Worm (Caenorhabditis elegans) whole organism, midembryonic: ENCODE data around the gene C35D6.4.
"Not testable (repeated sequence)": the region's sequence is repeated elsewhere in the genome, so short reads cannot be mapped to it uniquely, and the experiment has no call there.

ENCODE experiments used
- T22C8.4 ChIP-seq: fragments of 200-800 bp; sonication (Bioruptor generic); IDR thresholded peaks from 2 replicates; pipeline ENCODE4 v1.3.6; 2022; ENCODE audit warnings: missing genetic modification characterization, missing compliant biosample characterization
- cog-1 ChIP-seq: sonication (generic microtip); optimal IDR thresholded peaks from 2 replicates; lab custom pipeline; 2016; ENCODE audit warnings: missing genetic modification characterization, missing compliant biosample characterization
- flt-1 ChIP-seq: fragments of 200-800 bp; sonication (Bioruptor generic); IDR thresholded peaks from 2 replicates; pipeline ENCODE4 v1.3.6; 2022; ENCODE audit warnings: missing genetic modification characterization, missing compliant biosample characterization
- klf-2 ChIP-seq: fragments of 200-800 bp; sonication (Bioruptor generic); conservative IDR thresholded peaks from 2 replicates; pipeline ENCODE4 v1.3.6; 2022; ENCODE audit warnings: missing genetic modification reagents, missing genetic modification characterization, missing compliant biosample characterization
- med-1 ChIP-seq: sonication (generic microtip); optimal IDR thresholded peaks from 2 replicates; lab custom pipeline; 2017; ENCODE audit warnings: missing genetic modification characterization, mild to moderate bottlenecking, missing compliant biosample characterization, antibody characterized with exemption, missing genetic modification reagents; ENCODE audit not compliant: insufficient read depth
- ref-1 ChIP-seq: fragments of 200-800 bp; sonication (Bioruptor generic); conservative IDR thresholded peaks from 2 replicates; pipeline ENCODE4 v1.3.6; 2022; ENCODE audit warnings: missing genetic modification reagents, missing genetic modification characterization, missing compliant biosample characterization
- tab-1 ChIP-seq: fragments of 200-800 bp; sonication (Bioruptor generic); IDR thresholded peaks from 2 replicates; pipeline ENCODE4 v1.3.6; 2022; ENCODE audit warnings: missing genetic modification characterization, missing compliant biosample characterization
- ztf-23 ChIP-seq: fragments of 200-800 bp; sonication (Bioruptor generic); IDR thresholded peaks from 2 replicates; pipeline ENCODE4 v1.3.6; 2022; ENCODE audit warnings: missing genetic modification reagents, missing genetic modification characterization, missing compliant biosample characterization
- ztf-29 ChIP-seq: fragments of 200-800 bp; sonication (Bioruptor generic); IDR thresholded peaks from 2 replicates; pipeline ENCODE4 v1.3.6; 2022; ENCODE audit warnings: missing genetic modification reagents, missing genetic modification characterization, missing compliant biosample characterization

The C35D6.4 gene

ce11 chrIV:16350690-16351089 lies at the start of gene C35D6.4:
C35D6.4 (plus strand) TSS chrIV:16350990.
- TF ChIP-seq ztf-29 (no peak), ztf-23 (GFP tag; lab: Robert Waterston, UW) (no peak), flt-1 (no peak), T22C8.4 (GFP tag; lab: Robert Waterston, UW) (no peak), tab-1 (GFP tag; lab: Robert Waterston, UW) (no peak), med-1 (GFP tag; lab: Kevin White, UChicago) (no peak)

- TF ChIP-seq ref-1 (GFP tag; lab: Robert Waterston, UW) (no peak), ztf-29 (no peak), cog-1 (no peak), T22C8.4 (GFP tag; lab: Robert Waterston, UW) (no peak), med-1 (GFP tag; lab: Kevin White, UChicago) (no peak), tab-1 (GFP tag; lab: Robert Waterston, UW) (no peak), ztf-23 (GFP tag; lab: Robert Waterston, UW) (no peak), flt-1 (no peak), klf-2 (GFP tag; lab: Robert Waterston, UW) (no peak)
These were observed 43.9 kb upstream of the C35D6.4 start for ce11 chrIV:16306918-16307317.

- TF ChIP-seq ztf-29; ref-1 (GFP tag; lab: Robert Waterston, UW); cog-1: not testable (repeated sequence)
These were observed 42.9 kb upstream of the C35D6.4 start, which contains the start of gene rac-2 for ce11 chrIV:16307925-16308324. rac-2 (plus strand) TSS chrIV:16308225.

ce11 chrIV:16310103-16310502 lies 40.7 kb upstream of the C35D6.4 start:
- TF ChIP-seq cog-1 (no peak), tab-1 (GFP tag; lab: Robert Waterston, UW) (no peak), ref-1 (GFP tag; lab: Robert Waterston, UW) (no peak)

ce11 chrIV:16320410-16320809 lies 30.4 kb upstream of the C35D6.4 start, which contains the start of gene K03D3.5:
K03D3.5 (minus strand) TSS chrIV:16320510.
- TF ChIP-seq flt-1, result no peak
- TF ChIP-seq ztf-29, result no peak
- no peak for TF ChIP-seq cog-1
- no peak for TF ChIP-seq tab-1 (GFP tag; lab: Robert Waterston, UW)
- TF ChIP-seq T22C8.4 (GFP tag; lab: Robert Waterston, UW), result no peak
- no peak for TF ChIP-seq med-1 (GFP tag; lab: Kevin White, UChicago)
- no peak for TF ChIP-seq klf-2 (GFP tag; lab: Robert Waterston, UW)

ce11 chrIV:16320866-16321265 lies 29.9 kb upstream of the C35D6.4 start, which contains the start of gene srz-61:
srz-61 (plus strand) TSS chrIV:16321166.
- TF ChIP-seq ztf-29 (no peak), klf-2 (GFP tag; lab: Robert Waterston, UW) (no peak), med-1 (GFP tag; lab: Kevin White, UChicago) (no peak), ztf-23 (GFP tag; lab: Robert Waterston, UW) (no peak), cog-1 (no peak), tab-1 (GFP tag; lab: Robert Waterston, UW) (no peak), flt-1 (no peak), ref-1 (GFP tag; lab: Robert Waterston, UW) (no peak), T22C8.4 (GFP tag; lab: Robert Waterston, UW) (no peak)

ce11 chrIV:16323373-16323772 lies 27.4 kb upstream of the C35D6.4 start, which contains the start of gene srz-104:
srz-104 (plus strand) TSS chrIV:16323673.
- TF ChIP-seq klf-2 (GFP tag; lab: Robert Waterston, UW) (no peak), flt-1 (no peak), med-1 (GFP tag; lab: Kevin White, UChicago) (no peak), cog-1 (no peak), tab-1 (GFP tag; lab: Robert Waterston, UW) (no peak), ref-1 (GFP tag; lab: Robert Waterston, UW) (no peak), T22C8.4 (GFP tag; lab: Robert Waterston, UW) (no peak), ztf-23 (GFP tag; lab: Robert Waterston, UW) (no peak), ztf-29 (no peak)

- TF ChIP-seq ztf-29, result no peak
These were observed 26.2 kb upstream of the C35D6.4 start, which contains the start of gene srz-105 for ce11 chrIV:16324589-16324988. srz-105 (plus strand) TSS chrIV:16324889.

- TF ChIP-seq ztf-23 (GFP tag; lab: Robert Waterston, UW) (no peak), ztf-29 (no peak), med-1 (GFP tag; lab: Kevin White, UChicago) (no peak), T22C8.4 (GFP tag; lab: Robert Waterston, UW) (no peak), cog-1 (no peak), tab-1 (GFP tag; lab: Robert Waterston, UW) (no peak), ref-1 (GFP tag; lab: Robert Waterston, UW) (no peak), klf-2 (GFP tag; lab: Robert Waterston, UW) (no peak), flt-1 (no peak)
These were observed 22.3 kb upstream of the C35D6.4 start, which contains the start of gene K03D3.2 for ce11 chrIV:16328519-16328918. K03D3.2 (minus strand) TSS chrIV:16328619.

ce11 chrIV:16329159-16329558 lies 21.6 kb upstream of the C35D6.4 start, which contains the start of gene srz-74:
srz-74 (plus strand) TSS chrIV:16329459.
- TF ChIP-seq ztf-29, result no peak
- no peak for TF ChIP-seq flt-1
- TF ChIP-seq ref-1 (GFP tag; lab: Robert Waterston, UW), result no peak
- TF ChIP-seq cog-1, result no peak
- no peak for TF ChIP-seq med-1 (GFP tag; lab: Kevin White, UChicago)

- TF ChIP-seq klf-2 (GFP tag; lab: Robert Waterston, UW) (no peak), cog-1 (no peak), ztf-29 (no peak), med-1 (GFP tag; lab: Kevin White, UChicago) (no peak), flt-1 (no peak), tab-1 (GFP tag; lab: Robert Waterston, UW) (no peak), ztf-23 (GFP tag; lab: Robert Waterston, UW) (no peak), ref-1 (GFP tag; lab: Robert Waterston, UW) (no peak), T22C8.4 (GFP tag; lab: Robert Waterston, UW) (no peak)
These were observed 20.3 kb upstream of the C35D6.4 start for ce11 chrIV:16330508-16330907.
